Fruit fly (Drosophila melanogaster) whole organism, embryonic: ENCODE results near the gene CG3198.
A peak's percentile ranks its signal among the peaks of the same experiment; 100 is the strongest.

ENCODE experiments used
- Awh ChIP-seq: fragments of 200-800 bp; sonication (Bioruptor generic); IDR thresholded peaks from 2 replicates; pipeline ENCODE4, ENCODE4 v1.3.6; 2022; ENCODE audit warnings: missing biosample characterization, missing genetic modification characterization
- B-H2 ChIP-seq: fragments of 200-800 bp; sonication (Bioruptor generic); optimal IDR thresholded peaks from 2 replicates; lab custom pipeline; 2018; ENCODE audit warnings: missing biosample characterization, mild to moderate bottlenecking, missing genetic modification characterization
- CG10209 ChIP-seq: fragments of 200-800 bp; sonication (Bioruptor generic); optimal IDR thresholded peaks from 3 replicates; lab custom pipeline; 2017; ENCODE audit warnings: missing biosample characterization, mild to moderate bottlenecking, missing genetic modification characterization, missing genetic modification reagents
- CG11093 ChIP-seq: fragments of 200-800 bp; sonication (Bioruptor generic); IDR thresholded peaks from 3 replicates; pipeline ENCODE4 v1.3.6; 2022; ENCODE audit warnings: missing biosample characterization, missing genetic modification characterization
- CG11695 ChIP-seq: fragments of 200-800 bp; sonication (Bioruptor generic); IDR thresholded peaks from 3 replicates; pipeline ENCODE4 v1.3.6; 2022; ENCODE audit warnings: missing biosample characterization, missing genetic modification characterization
- CG12104 ChIP-seq: fragments of 200-800 bp; sonication (Bioruptor generic); optimal IDR thresholded peaks from 3 replicates; lab custom pipeline; 2016; ENCODE audit warnings: missing biosample characterization, missing genetic modification characterization
- CG12659 ChIP-seq: fragments of 200-800 bp; sonication (Bioruptor generic); optimal IDR thresholded peaks from 3 replicates; lab custom pipeline; 2017; ENCODE audit warnings: mild to moderate bottlenecking, missing biosample characterization, missing genetic modification reagents, missing genetic modification characterization
- CG15601 ChIP-seq: fragments of 200-800 bp; sonication (Bioruptor generic); optimal IDR thresholded peaks from 3 replicates; lab custom pipeline; 2019; ENCODE audit warnings: missing biosample characterization, mild to moderate bottlenecking, missing genetic modification characterization, moderate library complexity
- CG16779 ChIP-seq: fragments of 200-800 bp; sonication (Bioruptor generic); IDR thresholded peaks from 2 replicates; pipeline ENCODE4 v1.3.6; 2022; ENCODE audit warnings: missing biosample characterization, missing genetic modification characterization
- CG17802 ChIP-seq: fragments of 200-800 bp; sonication (Bioruptor generic); optimal IDR thresholded peaks from 2 replicates; lab custom pipeline; 2018; ENCODE audit warnings: missing biosample characterization, mild to moderate bottlenecking, missing genetic modification characterization, moderate library complexity
- CG17829 ChIP-seq: fragments of 200-800 bp; optimal IDR thresholded peaks from 2 replicates; lab custom pipeline; 2019; ENCODE audit warnings: missing biosample characterization, mild to moderate bottlenecking, missing genetic modification characterization, moderate library complexity
- CG31365 ChIP-seq: fragments of 200-800 bp; sonication (Bioruptor generic); optimal IDR thresholded peaks from 2 replicates; lab custom pipeline; 2018; ENCODE audit warnings: missing biosample characterization, mild to moderate bottlenecking, missing genetic modification characterization
- CG31388 ChIP-seq: fragments of 200-800 bp; sonication (Bioruptor generic); optimal IDR thresholded peaks from 2 replicates; lab custom pipeline; 2016; ENCODE audit warnings: missing biosample characterization, missing genetic modification characterization
- CG32767 ChIP-seq: fragments of 200-800 bp; sonication (Bioruptor generic); IDR thresholded peaks from 2 replicates; pipeline ENCODE4 v1.3.6; 2022; ENCODE audit warnings: missing biosample characterization, missing genetic modification characterization
- CG3995 ChIP-seq: fragments of 200-800 bp; sonication (Bioruptor generic); optimal IDR thresholded peaks from 3 replicates; lab custom pipeline; 2016; ENCODE audit warnings: missing biosample characterization, missing genetic modification characterization
- CG5180 ChIP-seq: fragments of 200-800 bp; sonication (Bioruptor generic); optimal IDR thresholded peaks from 3 replicates; lab custom pipeline; 2017; ENCODE audit warnings: missing biosample characterization, missing genetic modification characterization, mild to moderate bottlenecking, moderate library complexity, missing genetic modification reagents
- CG9817 ChIP-seq: fragments of 200-800 bp; sonication (Bioruptor generic); optimal IDR thresholded peaks from 2 replicates; lab custom pipeline; 2018; ENCODE audit warnings: missing biosample characterization, mild to moderate bottlenecking, missing genetic modification characterization, moderate library complexity
- CrebB ChIP-seq: fragments of 200-800 bp; sonication (Bioruptor generic); optimal IDR thresholded peaks from 3 replicates; lab custom pipeline; 2018; ENCODE audit warnings: missing biosample characterization, mild to moderate bottlenecking, missing genetic modification characterization
- Dek ChIP-seq: fragments of 200-800 bp; sonication (Bioruptor generic); optimal IDR thresholded peaks from 3 replicates; lab custom pipeline; 2019; ENCODE audit warnings: missing biosample characterization, mild to moderate bottlenecking, missing genetic modification characterization, moderate library complexity
- Dll ChIP-seq: fragments of 200-800 bp; sonication (Bioruptor generic); IDR thresholded peaks from 4 replicates; pipeline ENCODE4 v1.3.6; 2022; ENCODE audit warnings: missing biosample characterization, missing genetic modification characterization; ENCODE audit not compliant: partially characterized antibody
- Doc3 ChIP-seq: fragments of 200-800 bp; sonication (Bioruptor generic); IDR thresholded peaks from 3 replicates; pipeline ENCODE4 v1.3.6; 2022; ENCODE audit warnings: missing biosample characterization, missing genetic modification characterization; ENCODE audit not compliant: partially characterized antibody
- Drgx ChIP-seq: fragments of 200-800 bp; sonication (Bioruptor generic); IDR thresholded peaks from 2 replicates; pipeline ENCODE4 v1.3.6; 2022; ENCODE audit warnings: missing biosample characterization, missing genetic modification characterization
- H2.0 ChIP-seq: fragments of 200-800 bp; sonication (Bioruptor generic); IDR thresholded peaks from 2 replicates; pipeline ENCODE4 v1.3.6; 2022; ENCODE audit warnings: missing biosample characterization, missing genetic modification characterization
- HLH3B ChIP-seq: fragments of 200-800 bp; sonication (Bioruptor generic); IDR thresholded peaks from 2 replicates; pipeline ENCODE4 v1.3.6; 2022; ENCODE audit warnings: missing biosample characterization, missing genetic modification characterization
- Hey ChIP-seq: fragments of 200-800 bp; sonication (Bioruptor generic); optimal IDR thresholded peaks from 3 replicates; lab custom pipeline; 2018; ENCODE audit warnings: missing biosample characterization, mild to moderate bottlenecking, missing genetic modification characterization
- Hr39 ChIP-seq: fragments of >200 bp; optimal IDR thresholded peaks from 2 replicates; lab custom pipeline; 2017
- Nf-YA ChIP-seq: fragments of 200-800 bp; sonication (Bioruptor generic); IDR thresholded peaks from 2 replicates; pipeline ENCODE4 v1.3.6; 2022; ENCODE audit warnings: missing biosample characterization, missing genetic modification characterization
- Poxn ChIP-seq: fragments of 200-800 bp; sonication (Bioruptor generic); IDR thresholded peaks from 2 replicates; pipeline ENCODE4 v1.3.6; 2022; ENCODE audit warnings: missing biosample characterization, missing genetic modification characterization
- Sin3A ChIP-seq: fragments of >200 bp; optimal IDR thresholded peaks from 2 replicates; lab custom pipeline; 2018
- Tbp ChIP-seq: fragments of >200 bp; optimal IDR thresholded peaks from 2 replicates; lab custom pipeline; 2018; ENCODE audit warnings: missing biosample characterization, missing genetic modification characterization
- Xbp1 ChIP-seq: fragments of 200-800 bp; sonication (Bioruptor generic); optimal IDR thresholded peaks from 3 replicates; lab custom pipeline; 2016; ENCODE audit warnings: missing biosample characterization, mild to moderate bottlenecking, missing genetic modification characterization
- YL-1 ChIP-seq: fragments of 200-800 bp; sonication (Bioruptor generic); optimal IDR thresholded peaks from 3 replicates; lab custom pipeline; 2017; ENCODE audit warnings: missing biosample characterization, mild to moderate bottlenecking, missing genetic modification characterization
- ato ChIP-seq: fragments of 200-800 bp; sonication (Bioruptor generic); IDR thresholded peaks from 2 replicates; pipeline ENCODE4 v1.3.6; 2022; ENCODE audit warnings: missing biosample characterization, missing genetic modification characterization; ENCODE audit not compliant: partially characterized antibody
- bbx ChIP-seq: fragments of 200-800 bp; sonication (Bioruptor generic); IDR thresholded peaks from 2 replicates; pipeline ENCODE4 v1.3.6; 2022; ENCODE audit warnings: missing biosample characterization, missing genetic modification characterization; ENCODE audit not compliant: partially characterized antibody
- cad ChIP-seq: fragments of >200 bp; optimal IDR thresholded peaks from 2 replicates; lab custom pipeline; 2017; ENCODE audit warnings: missing biosample characterization, missing genetic modification characterization
- chinmo ChIP-seq: fragments of 200-800 bp; sonication (Bioruptor generic); IDR thresholded peaks from 4 replicates; pipeline ENCODE4 v1.3.6; 2022; ENCODE audit warnings: missing biosample characterization, missing genetic modification characterization; ENCODE audit not compliant: partially characterized antibody
- disco-r ChIP-seq: fragments of 200-800 bp; sonication (Bioruptor generic); optimal IDR thresholded peaks from 2 replicates; lab custom pipeline; 2016; ENCODE audit warnings: missing biosample characterization, missing genetic modification characterization
- dpn ChIP-seq, 2 experiments: fragments of 200-800 bp; sonication (Bioruptor generic); optimal IDR thresholded peaks; 3 replicates each; lab custom pipeline; 2016; ENCODE audit warnings: missing biosample characterization in 2 of 2, missing genetic modification characterization in 2 of 2
- fru ChIP-seq: fragments of >200 bp; optimal IDR thresholded peaks from 2 replicates; lab custom pipeline; 2017
- gcm2 ChIP-seq: fragments of 200-800 bp; sonication (Bioruptor generic); optimal IDR thresholded peaks from 2 replicates; lab custom pipeline; 2016; ENCODE audit warnings: missing biosample characterization, missing genetic modification characterization
- hb ChIP-seq: fragments of 200-800 bp; sonication (Bioruptor generic); IDR thresholded peaks from 3 replicates; pipeline ENCODE4 v1.3.6; 2022; ENCODE audit warnings: missing biosample characterization, missing genetic modification characterization; ENCODE audit not compliant: partially characterized antibody
- lilli ChIP-seq: fragments of 200-800 bp; sonication (Bioruptor generic); optimal IDR thresholded peaks from 3 replicates; lab custom pipeline; 2016; ENCODE audit warnings: missing biosample characterization, missing genetic modification characterization
- nom ChIP-seq: fragments of 200-800 bp; sonication (Bioruptor generic); optimal IDR thresholded peaks from 2 replicates; lab custom pipeline; 2017; ENCODE audit warnings: missing biosample characterization, missing genetic modification characterization, mild to moderate bottlenecking, moderate library complexity, missing genetic modification reagents
- pan ChIP-seq, 4 experiments: fragments of >200 bp in 3 of 4; fragments of 200-800 bp in 1 of 4; sonication (Bioruptor generic) in 1 of 4; optimal IDR thresholded peaks in 3 of 4; IDR thresholded peaks in 1 of 4; 2 replicates each; pipeline versions ENCODE4 v1.3.6 to Lab custom; 2017 to 2022; ENCODE audit warnings: missing biosample characterization in 2 of 4, missing genetic modification characterization in 2 of 4, mixed read lengths in 1 of 4
- peb ChIP-seq: fragments of 200-800 bp; sonication (Bioruptor generic); IDR thresholded peaks from 2 replicates; pipeline ENCODE4 v1.3.6; 2022; ENCODE audit warnings: missing biosample characterization, missing genetic modification characterization
- pho ChIP-seq: fragments of 200-800 bp; sonication (Bioruptor generic); optimal IDR thresholded peaks from 2 replicates; lab custom pipeline; 2016; ENCODE audit warnings: missing biosample characterization, missing genetic modification characterization
- phol ChIP-seq: fragments of 200-800 bp; sonication (Bioruptor generic); optimal IDR thresholded peaks from 3 replicates; lab custom pipeline; 2018; ENCODE audit warnings: missing biosample characterization, mild to moderate bottlenecking, missing genetic modification characterization, moderate library complexity
- pnt ChIP-seq: fragments of 200-800 bp; sonication (Bioruptor generic); optimal IDR thresholded peaks from 3 replicates; lab custom pipeline; 2016; ENCODE audit warnings: missing biosample characterization, missing genetic modification characterization
- seq ChIP-seq: fragments of 200-800 bp; sonication (Bioruptor generic); IDR thresholded peaks from 2 replicates; pipeline ENCODE4 v1.3.6; 2022; ENCODE audit warnings: missing biosample characterization, missing genetic modification characterization
- tgo ChIP-seq: fragments of 200-800 bp; sonication (Bioruptor generic); IDR thresholded peaks from 3 replicates; pipeline ENCODE4 v1.3.6; 2022; ENCODE audit warnings: missing biosample characterization, missing genetic modification characterization
- zen ChIP-seq: fragments of 200-800 bp; sonication (Bioruptor generic); optimal IDR thresholded peaks from 3 replicates; lab custom pipeline; 2018; ENCODE audit warnings: missing biosample characterization, mild to moderate bottlenecking, missing genetic modification characterization, moderate library complexity

The CG3198 gene

DNA sequence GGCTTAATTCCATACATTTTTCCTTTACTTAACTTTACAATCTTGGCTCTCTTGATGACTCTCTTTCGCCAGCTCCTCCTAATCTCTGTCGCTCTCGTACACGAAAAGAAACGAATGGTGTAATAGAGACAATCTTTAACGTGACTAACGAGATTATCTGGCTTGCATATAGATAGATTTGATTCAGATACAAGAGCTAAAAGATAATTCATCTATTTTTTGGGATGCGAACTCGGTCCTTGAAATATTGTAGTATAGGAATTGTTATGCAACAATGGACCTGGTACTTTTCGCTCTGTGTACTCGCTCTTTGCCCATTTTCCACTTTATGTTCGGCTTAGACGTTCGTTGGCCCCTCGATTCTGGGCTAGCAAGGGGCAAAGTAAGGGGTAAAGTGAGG lies 37.5 kb upstream of the CG3198 start (continued):
- TF ChIP-seq Dek (tag; lab: Kevin White, UChicago) = peak; percentile 83
- peak; percentile 71 for TF ChIP-seq Awh (GFP tag; lab: Robert Waterston, UW)
- TF ChIP-seq chinmo (GFP tag; lab: Robert Waterston, UW) = no peak
- TF ChIP-seq CG3995 (GFP tag; lab: Kevin White, UChicago) = no peak
- no peak for TF ChIP-seq cad (GFP tag; lab: Kevin White, UChicago)
- peak; percentile 92 for TF ChIP-seq Drgx
- peak; percentile 78 for TF ChIP-seq lilli (GFP tag; lab: Kevin White, UChicago)
- TF ChIP-seq hb (GFP tag; lab: Robert Waterston, UW) = no peak
- TF ChIP-seq CG9817 = peak; percentile 73
- TF ChIP-seq HLH3B (GFP tag; lab: Robert Waterston, UW) = peak; percentile 84
- peak; percentile 80 for TF ChIP-seq pho (GFP tag; lab: Kevin White, UChicago)
- TF ChIP-seq Poxn (GFP tag; lab: Robert Waterston, UW) = no peak
- no peak for TF ChIP-seq CG16779 (GFP tag; lab: Robert Waterston, UW)
- TF ChIP-seq Hr39 (lab: Kevin White, UChicago) = no peak
- peak; percentile 78 to 85 for TF ChIP-seq dpn (GFP tag; optimal IDR thresholded peaks at IDR 0.05; lab: Kevin White, UChicago)
- TF ChIP-seq fru (lab: Kevin White, UChicago) = no peak
- peak; percentile 78 for TF ChIP-seq Xbp1 (GFP tag; lab: Kevin White, UChicago)
- peak; percentile 71 for TF ChIP-seq CG12659
- TF ChIP-seq bbx (GFP tag; lab: Robert Waterston, UW) = no peak
- peak; percentile 81 for TF ChIP-seq CG10209
- peak; percentile 43 for TF ChIP-seq CG17802
- TF ChIP-seq CG5180 (GFP tag; lab: Kevin White, UChicago) = peak; percentile 72
- peak; percentile 61; the same call in 1 of the 3 replicates for TF ChIP-seq CG11093 (GFP tag; lab: Robert Waterston, UW)
- TF ChIP-seq tgo (GFP tag; lab: Robert Waterston, UW) = peak; percentile 79
- peak; percentile 54 for TF ChIP-seq CG31365
- peak; percentile 54 for TF ChIP-seq gcm2 (GFP tag; lab: Kevin White, UChicago)
- peak; percentile 76 for TF ChIP-seq phol
- TF ChIP-seq CG17829 = peak; percentile 77
- peak; percentile 74 for TF ChIP-seq pnt (GFP tag; lab: Kevin White, UChicago)
- TF ChIP-seq Nf-YA = peak; percentile 45; the same call in 1 of the 2 replicates
- TF ChIP-seq pan (optimal IDR thresholded peaks at IDR 0.05; lab: Kevin White, UChicago) = no peak
- peak in 1 of 2 experiments; percentile 78 for TF ChIP-seq pan (GFP tag; optimal IDR thresholded peaks at IDR 0.05 in 1 of 2, IDR thresholded peaks at IDR 0.05 in 1 of 2)
- TF ChIP-seq disco-r (GFP tag; lab: Kevin White, UChicago) = peak; percentile 4
- no peak for TF ChIP-seq Dll
- TF ChIP-seq CG12104 = peak; percentile 53
- TF ChIP-seq zen (tag; lab: Kevin White, UChicago) = peak; percentile 57
- peak; percentile 53; the same call in 1 of the 2 replicates for TF ChIP-seq H2.0
- peak; percentile 13 for TF ChIP-seq B-H2 (GFP tag; lab: Kevin White, UChicago)
- TF ChIP-seq peb (GFP tag; lab: Robert Waterston, UW) = peak; percentile 27; the same call in 1 of the 2 replicates
- no peak for TF ChIP-seq Doc3 (GFP tag; lab: Robert Waterston, UW)
- peak; percentile 35 for TF ChIP-seq CG31388 (GFP tag; lab: Kevin White, UChicago)
- TF ChIP-seq YL-1 (GFP tag; lab: Kevin White, UChicago) = peak; percentile 14
- TF ChIP-seq ato (GFP tag; lab: Robert Waterston, UW) = no peak
- peak; percentile 80 for TF ChIP-seq CG11695 (GFP tag; lab: Robert Waterston, UW)
- peak; percentile 81 for TF ChIP-seq seq (GFP tag; lab: Robert Waterston, UW)
- peak; percentile 82 for TF ChIP-seq CrebB
- peak; percentile 65 for TF ChIP-seq CG15601 (tag; lab: Kevin White, UChicago)
- peak; percentile 41 for TF ChIP-seq nom (GFP tag; lab: Kevin White, UChicago)
- TF ChIP-seq Hey (tag; lab: Kevin White, UChicago) = no peak
- no peak for TF ChIP-seq Tbp
- TF ChIP-seq CG32767 (GFP tag; lab: Robert Waterston, UW) = 0 out of 2 replicates have a peak, but pooled peaks have one; percentile 46
- no peak for TF ChIP-seq Sin3A (lab: Kevin White, UChicago)
